Fruit fly (Drosophila melanogaster): ENCODE results near the gene CG14022.

DNA sequence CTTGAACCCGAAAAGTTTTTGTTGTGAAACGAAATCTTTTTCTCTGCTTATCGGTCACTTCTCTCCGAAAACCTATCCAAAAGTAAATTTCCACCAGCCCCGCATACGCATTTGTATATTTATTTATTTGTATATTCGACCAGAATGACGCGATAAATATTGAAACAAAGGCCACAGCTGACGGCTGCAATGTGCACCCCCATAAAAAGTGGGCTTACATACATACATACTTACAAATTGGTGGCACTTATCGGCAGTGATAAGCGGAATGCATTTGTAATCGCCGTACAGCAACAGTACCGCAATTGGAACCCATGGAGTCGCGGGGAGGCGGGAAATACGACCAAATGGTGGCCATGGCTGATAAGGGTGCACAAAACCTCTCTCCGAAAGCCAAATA lies 37.5 kb downstream of the CG14022 start:
- TF ChIP-seq ttk (optimal IDR thresholded peaks at IDR 0.05) = no peak
- no peak for TF ChIP-seq psq (optimal IDR thresholded peaks at IDR 0.05)
- no peak for TF ChIP-seq Sin3A (optimal IDR thresholded peaks at IDR 0.05)
- no peak for TF ChIP-seq Myc (optimal IDR thresholded peaks at IDR 0.05)
- TF ChIP-seq h (optimal IDR thresholded peaks at IDR 0.05) = no peak
